Fruit fly (Drosophila melanogaster): ENCODE results near the gene rdgB.

The rdgB gene

DNA sequence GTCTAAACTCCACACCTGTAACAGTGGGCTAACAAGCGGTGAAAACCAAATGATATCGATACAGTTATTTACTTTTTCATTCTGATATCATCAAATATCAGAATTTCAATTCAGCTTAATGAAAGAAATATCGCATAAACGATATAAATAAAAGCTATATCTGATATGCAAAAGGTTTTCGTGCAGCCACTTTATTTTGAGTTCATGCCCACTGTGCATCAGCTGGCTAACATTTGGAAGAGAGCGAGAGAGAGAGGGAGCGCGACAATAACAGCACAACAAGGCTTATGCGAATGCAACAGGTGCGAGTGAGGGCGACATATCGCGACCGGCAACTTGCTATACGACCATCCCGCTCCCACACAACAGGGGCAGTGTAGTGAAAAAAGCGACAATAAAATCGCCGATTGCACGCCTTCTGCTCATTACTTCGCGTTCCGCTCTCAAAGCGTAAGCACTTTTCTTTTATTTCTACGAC lies 23.1 kb upstream of the rdgB start, which contains the start of gene CG11151 (continued):
- peak; percentile 96 for TF ChIP-seq Side (GFP tag; optimal IDR thresholded peaks at IDR 0.05)
- peak; percentile 97 for TF ChIP-seq org-1 (GFP tag; optimal IDR thresholded peaks at IDR 0.05)
- peak; percentile 40 to 77 for TF ChIP-seq insv (GFP tag; optimal IDR thresholded peaks at IDR 0.05)
- peak; percentile 92 for TF ChIP-seq CG6272 (GFP tag; IDR thresholded peaks at IDR 0.05)
- peak; percentile 94 for TF ChIP-seq CG17912 (GFP tag; optimal IDR thresholded peaks at IDR 0.05)
- no peak for TF ChIP-seq ftz-f1 (GFP tag; optimal IDR thresholded peaks at IDR 0.05)
- TF ChIP-seq odd (GFP tag; optimal IDR thresholded peaks at IDR 0.05), result peak; percentile 94
- peak; percentile 94 for TF ChIP-seq Dad (GFP tag; optimal IDR thresholded peaks at IDR 0.05)
- TF ChIP-seq cato (GFP tag; optimal IDR thresholded peaks at IDR 0.05; ENCODE audit: borderline replicate concordance), result peak; percentile 90
- peak; percentile 98 for TF ChIP-seq chn (GFP tag; optimal IDR thresholded peaks at IDR 0.05)
- peak; percentile 94 for TF ChIP-seq CG15696 (tag; optimal IDR thresholded peaks at IDR 0.05)
- TF ChIP-seq Fer1 (GFP tag; optimal IDR thresholded peaks at IDR 0.05), result peak; percentile 98
- peak; percentile 92 for TF ChIP-seq Usf (GFP tag; optimal IDR thresholded peaks at IDR 0.05)
- peak; percentile 96 for TF ChIP-seq CG13296 (GFP tag; optimal IDR thresholded peaks at IDR 0.05)
- peak; percentile 97 for TF ChIP-seq CG17829 (tag; optimal IDR thresholded peaks at IDR 0.05)
- TF ChIP-seq CG8765 (GFP tag; IDR thresholded peaks at IDR 0.05), result peak; percentile 88
- peak; percentile 96 for TF ChIP-seq CG2875 (GFP tag; optimal IDR thresholded peaks at IDR 0.05)
- peak; percentile 93 for TF ChIP-seq twi (tag; optimal IDR thresholded peaks at IDR 0.05)
- peak; percentile 95 for TF ChIP-seq CG18476 (GFP tag; optimal IDR thresholded peaks at IDR 0.05)
- peak; percentile 91 for TF ChIP-seq Neu2 (GFP tag; optimal IDR thresholded peaks at IDR 0.05; ENCODE audit: borderline replicate concordance)
- TF ChIP-seq CG4854 (GFP tag; optimal IDR thresholded peaks at IDR 0.05), result peak; percentile 93
- TF ChIP-seq CG15479 (GFP tag; optimal IDR thresholded peaks at IDR 0.05), result peak; percentile 84
- TF ChIP-seq sr (GFP tag; IDR thresholded peaks at IDR 0.05), result peak; percentile 61; the same call in 1 of the 3 replicates
- TF ChIP-seq Sox100B (GFP tag; optimal IDR thresholded peaks at IDR 0.05), result peak; percentile 94
- peak; percentile 82 for TF ChIP-seq Deaf1 (tag; optimal IDR thresholded peaks at IDR 0.05)
- peak; percentile 99 for TF ChIP-seq Ets65A (GFP tag)
- peak; percentile 97 for TF ChIP-seq jumu (GFP tag; optimal IDR thresholded peaks at IDR 0.05)
- peak; percentile 96 for TF ChIP-seq CG8388 (GFP tag; optimal IDR thresholded peaks at IDR 0.05)
- TF ChIP-seq trh (GFP tag; optimal IDR thresholded peaks at IDR 0.05), result peak; percentile 87
- TF ChIP-seq sqz (GFP tag; optimal IDR thresholded peaks at IDR 0.05), result peak; percentile 93
- peak; percentile 96 for TF ChIP-seq CG9817 (tag; optimal IDR thresholded peaks at IDR 0.05)
- peak; percentile 96 for TF ChIP-seq CG7556 (GFP tag; optimal IDR thresholded peaks at IDR 0.05)
- TF ChIP-seq CG2120 (GFP tag; optimal IDR thresholded peaks at IDR 0.05), result peak; percentile 98
- TF ChIP-seq dimm (GFP tag; IDR thresholded peaks at IDR 0.05), result no peak; the same call in 1 of the 2 replicates
- peak; percentile 70 for TF ChIP-seq Sry-β (GFP tag; optimal IDR thresholded peaks at IDR 0.05)
- no peak for TF ChIP-seq yki (optimal IDR thresholded peaks at IDR 0.05)
- peak; percentile 91 for TF ChIP-seq CG1024 (GFP tag; IDR thresholded peaks at IDR 0.05)
- peak; percentile 95 for TF ChIP-seq E2f1 (GFP tag; IDR thresholded peaks at IDR 0.05)
- TF ChIP-seq Sin3A (optimal IDR thresholded peaks at IDR 0.05), result no peak
- peak; percentile 94 for TF ChIP-seq ewg (GFP tag; optimal IDR thresholded peaks at IDR 0.05)
- peak; percentile 94 for TF ChIP-seq tap (tag; optimal IDR thresholded peaks at IDR 0.05)
- peak; percentile 95 for TF ChIP-seq CG1647 (GFP tag; optimal IDR thresholded peaks at IDR 0.05)
- TF ChIP-seq CG17328 (GFP tag; IDR thresholded peaks at IDR 0.05), result peak; percentile 96
- peak; percentile 98 for TF ChIP-seq CG8924 (tag; optimal IDR thresholded peaks at IDR 0.05)
- peak; percentile 95 for TF ChIP-seq Six4 (GFP tag; optimal IDR thresholded peaks at IDR 0.05)
- peak; percentile 94 for TF ChIP-seq CG4820 (GFP tag; optimal IDR thresholded peaks at IDR 0.05)
- TF ChIP-seq Nf-YB (GFP tag; optimal IDR thresholded peaks at IDR 0.05), result peak; percentile 87
- peak; percentile 97 for TF ChIP-seq CG2712 (tag; optimal IDR thresholded peaks at IDR 0.05)
- TF ChIP-seq CG18599 (GFP tag; optimal IDR thresholded peaks at IDR 0.05), result peak; percentile 98
- TF ChIP-seq gro (GFP tag; optimal IDR thresholded peaks at IDR 0.05), result peak; percentile 97
- TF ChIP-seq CG17568 (GFP tag; optimal IDR thresholded peaks at IDR 0.05), result peak; percentile 95
